Fruit fly (Drosophila melanogaster) whole organism, embryonic: ENCODE measurements around the gene Sbp2.

ENCODE experiments used
- Atf6 ChIP-seq: fragments of 200-800 bp; sonication (Bioruptor generic); IDR thresholded peaks from 2 replicates; pipeline ENCODE4 v1.3.6; 2022; ENCODE audit warnings: missing biosample characterization, missing genetic modification characterization
- Bgb ChIP-seq: fragments of 200-800 bp; sonication (Bioruptor generic); IDR thresholded peaks from 2 replicates; pipeline ENCODE4 v1.3.6; 2022; ENCODE audit warnings: missing biosample characterization, missing genetic modification characterization; ENCODE audit not compliant: partially characterized antibody
- CG10431 ChIP-seq: fragments of 200-800 bp; sonication (Bioruptor generic); optimal IDR thresholded peaks from 3 replicates; lab custom pipeline; 2018; ENCODE audit warnings: missing biosample characterization, mild to moderate bottlenecking, missing genetic modification characterization
- CG10565 ChIP-seq: fragments of 200-800 bp; sonication (Bioruptor generic); optimal IDR thresholded peaks from 3 replicates; lab custom pipeline; 2016; ENCODE audit warnings: missing biosample characterization, mild to moderate bottlenecking, missing genetic modification characterization
- CG11085 ChIP-seq: fragments of 200-800 bp; sonication (Bioruptor generic); IDR thresholded peaks from 2 replicates; pipeline ENCODE4 v1.3.6; 2022; ENCODE audit warnings: missing biosample characterization, missing genetic modification characterization
- CG12104 ChIP-seq: fragments of 200-800 bp; sonication (Bioruptor generic); optimal IDR thresholded peaks from 3 replicates; lab custom pipeline; 2016; ENCODE audit warnings: missing biosample characterization, missing genetic modification characterization
- CG12155 ChIP-seq: fragments of 200-800 bp; sonication (Bioruptor generic); optimal IDR thresholded peaks from 3 replicates; lab custom pipeline; 2016; ENCODE audit warnings: missing biosample characterization, missing genetic modification characterization
- CG14965 ChIP-seq: fragments of 200-800 bp; sonication (Bioruptor generic); optimal IDR thresholded peaks from 2 replicates; lab custom pipeline; 2016; ENCODE audit warnings: missing biosample characterization, missing genetic modification characterization, borderline replicate concordance
- CG1602 ChIP-seq: fragments of 200-800 bp; sonication (Bioruptor generic); optimal IDR thresholded peaks from 3 replicates; lab custom pipeline; 2016; ENCODE audit warnings: missing biosample characterization, missing genetic modification characterization
- CG16815 ChIP-seq: fragments of 200-800 bp; sonication (Bioruptor generic); optimal IDR thresholded peaks from 3 replicates; lab custom pipeline; 2017; ENCODE audit warnings: missing biosample characterization, mild to moderate bottlenecking, missing genetic modification characterization
- CG17186 ChIP-seq: fragments of 200-800 bp; sonication (Bioruptor generic); optimal IDR thresholded peaks from 3 replicates; lab custom pipeline; 2017; ENCODE audit warnings: missing biosample characterization, missing genetic modification reagents, missing genetic modification characterization
- CG18011 ChIP-seq: fragments of 200-800 bp; sonication (Bioruptor generic); optimal IDR thresholded peaks from 2 replicates; lab custom pipeline; 2017; ENCODE audit warnings: missing biosample characterization, missing genetic modification characterization, mild to moderate bottlenecking, moderate library complexity, missing genotype
- CG2199 ChIP-seq: fragments of 200-800 bp; sonication (Bioruptor generic); IDR thresholded peaks from 3 replicates; pipeline ENCODE4 v1.3.6; 2022; ENCODE audit warnings: missing biosample characterization, missing genetic modification characterization
- CG30403 ChIP-seq: fragments of 200-800 bp; sonication (Bioruptor generic); optimal IDR thresholded peaks from 3 replicates; lab custom pipeline; 2016; ENCODE audit warnings: missing biosample characterization, missing genetic modification characterization
- CG31224 ChIP-seq: fragments of 200-800 bp; sonication (Bioruptor generic); IDR thresholded peaks from 2 replicates; pipeline ENCODE4 v1.3.6; 2022; ENCODE audit warnings: missing biosample characterization, missing genetic modification characterization
- CG34376 ChIP-seq: fragments of 200-800 bp; sonication (Bioruptor generic); optimal IDR thresholded peaks from 2 replicates; lab custom pipeline; 2018; ENCODE audit warnings: missing biosample characterization, mild to moderate bottlenecking, missing genetic modification characterization
- CG3726 ChIP-seq: fragments of 200-800 bp; sonication (Bioruptor generic); IDR thresholded peaks from 3 replicates; pipeline ENCODE4, ENCODE4 v1.3.6; 2022; ENCODE audit warnings: missing biosample characterization, missing genetic modification characterization
- CG4730 ChIP-seq: fragments of 200-800 bp; sonication (Bioruptor generic); IDR thresholded peaks from 2 replicates; pipeline ENCODE4 v1.3.6; 2022; ENCODE audit warnings: missing biosample characterization, missing genetic modification characterization
- CG6254 ChIP-seq: fragments of 200-800 bp; sonication (Bioruptor generic); optimal IDR thresholded peaks from 3 replicates; lab custom pipeline; 2017; ENCODE audit warnings: mild to moderate bottlenecking, missing biosample characterization, missing genetic modification reagents, missing genetic modification characterization
- CG6683 ChIP-seq: fragments of 200-800 bp; sonication (Bioruptor generic); optimal IDR thresholded peaks from 2 replicates; lab custom pipeline; 2017; ENCODE audit warnings: missing biosample characterization, mild to moderate bottlenecking, missing genetic modification characterization, missing genetic modification reagents
- CG7786 ChIP-seq: fragments of 200-800 bp; sonication (Bioruptor generic); optimal IDR thresholded peaks from 2 replicates; lab custom pipeline; 2016; ENCODE audit warnings: missing biosample characterization, missing genetic modification characterization
- CG8944 ChIP-seq: fragments of 200-800 bp; sonication (Bioruptor generic); optimal IDR thresholded peaks from 3 replicates; lab custom pipeline; 2016; ENCODE audit warnings: missing biosample characterization, missing genetic modification characterization
- CkIIα-i1 ChIP-seq: fragments of 200-800 bp; sonication (Bioruptor generic); IDR thresholded peaks from 2 replicates; pipeline ENCODE4 v1.3.6; 2022; ENCODE audit warnings: missing biosample characterization, missing genetic modification characterization
- Dbx ChIP-seq: fragments of 200-800 bp; sonication (Bioruptor generic); IDR thresholded peaks from 3 replicates; pipeline ENCODE4 v1.3.6; 2022; ENCODE audit warnings: missing biosample characterization, missing genetic modification characterization
- ERR ChIP-seq: fragments of 200-800 bp; sonication (Bioruptor generic); optimal IDR thresholded peaks from 2 replicates; lab custom pipeline; 2016; ENCODE audit warnings: missing biosample characterization, missing genetic modification characterization
- GATAe ChIP-seq: fragments of 200-800 bp; sonication (Bioruptor generic); conservative IDR thresholded peaks from 2 replicates; pipeline ENCODE4 v1.3.6; 2022; ENCODE audit warnings: missing biosample characterization, missing genetic modification characterization
- Hr39 ChIP-seq: fragments of >200 bp; optimal IDR thresholded peaks from 2 replicates; lab custom pipeline; 2017
- Nf-YA ChIP-seq: fragments of 200-800 bp; sonication (Bioruptor generic); IDR thresholded peaks from 2 replicates; pipeline ENCODE4 v1.3.6; 2022; ENCODE audit warnings: missing biosample characterization, missing genetic modification characterization
- Ssrp ChIP-seq: fragments of 200-800 bp; sonication (Bioruptor generic); optimal IDR thresholded peaks from 2 replicates; lab custom pipeline; 2018; ENCODE audit warnings: missing biosample characterization, mild to moderate bottlenecking, missing genetic modification characterization, moderate library complexity
- TFAM ChIP-seq: fragments of 200-800 bp; sonication (Bioruptor generic); optimal IDR thresholded peaks from 2 replicates; lab custom pipeline; 2017; ENCODE audit warnings: missing biosample characterization, missing genetic modification characterization, inconsistent platforms
- Taf1 ChIP-seq: fragments of 200-800 bp; sonication (Bioruptor generic); IDR thresholded peaks from 2 replicates; pipeline ENCODE4 v1.3.6; 2022; ENCODE audit warnings: missing biosample characterization, missing genetic modification characterization
- Xrp1 ChIP-seq: fragments of 200-800 bp; sonication (Bioruptor generic); IDR thresholded peaks from 2 replicates; pipeline ENCODE4 v1.3.6; 2022; ENCODE audit warnings: missing biosample characterization, missing genetic modification characterization
- al ChIP-seq: fragments of 200-800 bp; sonication (Bioruptor generic); IDR thresholded peaks from 2 replicates; pipeline ENCODE4 v1.3.6; 2022; ENCODE audit warnings: missing biosample characterization, missing genetic modification characterization
- amos ChIP-seq: fragments of 200-800 bp; sonication (Bioruptor generic); IDR thresholded peaks from 2 replicates; pipeline ENCODE4 v1.3.6; 2022; ENCODE audit warnings: missing biosample characterization, missing genetic modification characterization; ENCODE audit not compliant: partially characterized antibody
- chinmo ChIP-seq: fragments of 200-800 bp; sonication (Bioruptor generic); IDR thresholded peaks from 4 replicates; pipeline ENCODE4 v1.3.6; 2022; ENCODE audit warnings: missing biosample characterization, missing genetic modification characterization; ENCODE audit not compliant: partially characterized antibody
- dati ChIP-seq: fragments of 200-800 bp; sonication (Bioruptor generic); IDR thresholded peaks from 2 replicates; pipeline ENCODE4 v1.3.6; 2022; ENCODE audit warnings: missing biosample characterization, missing genetic modification characterization
- dimm ChIP-seq: fragments of 200-800 bp; sonication (Bioruptor generic); IDR thresholded peaks from 2 replicates; pipeline ENCODE4 v1.3.6; 2022; ENCODE audit warnings: missing biosample characterization, missing genetic modification characterization
- gsb-n ChIP-seq: fragments of 200-800 bp; sonication (Bioruptor generic); optimal IDR thresholded peaks from 3 replicates; lab custom pipeline; 2018; ENCODE audit warnings: missing biosample characterization, mild to moderate bottlenecking, missing genetic modification characterization
- h ChIP-seq: fragments of >200 bp; optimal IDR thresholded peaks from 2 replicates; lab custom pipeline; 2017
- hb ChIP-seq: fragments of 200-800 bp; sonication (Bioruptor generic); IDR thresholded peaks from 3 replicates; pipeline ENCODE4 v1.3.6; 2022; ENCODE audit warnings: missing biosample characterization, missing genetic modification characterization; ENCODE audit not compliant: partially characterized antibody
- ind ChIP-seq: fragments of 200-800 bp; sonication (Bioruptor generic); optimal IDR thresholded peaks from 3 replicates; lab custom pipeline; 2016; ENCODE audit warnings: missing biosample characterization, missing genetic modification characterization
- luna ChIP-seq: fragments of 200-800 bp; sonication (Bioruptor generic); optimal IDR thresholded peaks from 2 replicates; lab custom pipeline; 2016; ENCODE audit warnings: missing biosample characterization, missing genetic modification characterization
- maf-S ChIP-seq: fragments of 200-800 bp; sonication (Bioruptor generic); optimal IDR thresholded peaks from 2 replicates; lab custom pipeline; 2016; ENCODE audit warnings: missing biosample characterization, missing genetic modification characterization
- onecut ChIP-seq: fragments of 200-800 bp; sonication (Bioruptor generic); IDR thresholded peaks from 2 replicates; pipeline ENCODE4 v1.3.6; 2022; ENCODE audit warnings: missing biosample characterization, missing genetic modification characterization
- peb ChIP-seq: fragments of 200-800 bp; sonication (Bioruptor generic); IDR thresholded peaks from 2 replicates; pipeline ENCODE4 v1.3.6; 2022; ENCODE audit warnings: missing biosample characterization, missing genetic modification characterization
- ranshi ChIP-seq: fragments of 200-800 bp; sonication (Bioruptor generic); IDR thresholded peaks from 2 replicates; pipeline ENCODE4 v1.3.6; 2022; ENCODE audit warnings: missing biosample characterization, missing genetic modification characterization
- row ChIP-seq: fragments of 200-800 bp; sonication (Bioruptor generic); IDR thresholded peaks from 3 replicates; pipeline ENCODE4 v1.3.6; 2022; ENCODE audit warnings: missing biosample characterization, missing genetic modification characterization
- scrt ChIP-seq: fragments of 200-800 bp; sonication (Bioruptor generic); optimal IDR thresholded peaks from 2 replicates; lab custom pipeline; 2018; ENCODE audit warnings: missing biosample characterization, mild to moderate bottlenecking, missing genetic modification characterization, moderate library complexity
- sens ChIP-seq: fragments of 200-800 bp; sonication (Bioruptor generic); peaks from one replicate; lab custom pipeline; 2016; ENCODE audit warnings: missing biosample characterization, missing genetic modification characterization
- sisA ChIP-seq: fragments of 200-800 bp; sonication (Bioruptor generic); IDR thresholded peaks from 2 replicates; pipeline ENCODE4 v1.3.6; 2022; ENCODE audit warnings: missing biosample characterization, missing genetic modification characterization
- slp2 ChIP-seq: fragments of 200-800 bp; sonication (Bioruptor generic); optimal IDR thresholded peaks from 2 replicates; lab custom pipeline; 2016; ENCODE audit warnings: missing biosample characterization, missing genetic modification characterization
- sqz ChIP-seq: fragments of 200-800 bp; sonication (Bioruptor generic); optimal IDR thresholded peaks from 3 replicates; lab custom pipeline; 2018; ENCODE audit warnings: missing biosample characterization, mild to moderate bottlenecking, missing genetic modification characterization
- tio ChIP-seq: fragments of 200-800 bp; sonication (Bioruptor generic); optimal IDR thresholded peaks from 2 replicates; lab custom pipeline; 2017; ENCODE audit warnings: missing biosample characterization, missing genetic modification characterization, inconsistent platforms
- z ChIP-seq: fragments of 200-800 bp; sonication (Bioruptor generic); IDR thresholded peaks from 3 replicates; pipeline ENCODE4 v1.3.6; 2022; ENCODE audit warnings: missing biosample characterization, missing genetic modification characterization

The Sbp2 gene

dm6 chr3L:8338921-8339320, 35.0 kb downstream of the Sbp2 start, which contains the start of gene Pex2 (continued):
- TF ChIP-seq CG17186 (GFP tag; lab: Kevin White, UChicago) (no peak), dimm (no peak), Hr39 (no peak), maf-S (GFP tag; lab: Kevin White, UChicago) (no peak), row (GFP tag; lab: Robert Waterston, UW) (no peak), CG14965 (GFP tag; lab: Kevin White, UChicago) (no peak), Dbx (GFP tag; lab: Robert Waterston, UW) (no peak), sens (GFP tag; lab: Kevin White, UChicago) (peak; percentile 78), slp2 (GFP tag; lab: Kevin White, UChicago) (no peak), tio (GFP tag; lab: Kevin White, UChicago) (no peak), CG6254 (GFP tag; lab: Kevin White, UChicago) (no peak), Ssrp (no peak), CG30403 (no peak), al (no peak), CG11085 (GFP tag; lab: Robert Waterston, UW) (no peak), gsb-n (tag; lab: Kevin White, UChicago) (no peak), ranshi (no peak), Taf1 (GFP tag; lab: Robert Waterston, UW) (no peak), CG8944 (GFP tag; lab: Kevin White, UChicago) (no peak), CG6683 (GFP tag; lab: Kevin White, UChicago) (no peak), CG2199 (GFP tag; lab: Robert Waterston, UW) (no peak), TFAM (GFP tag; lab: Kevin White, UChicago) (no peak), luna (GFP tag; lab: Kevin White, UChicago) (no peak), z (no peak), CG12155 (peak; percentile 48), dati (GFP tag; lab: Robert Waterston, UW) (no peak), CG4730 (no peak), CG10431 (GFP tag; lab: Kevin White, UChicago) (no peak), CG1602 (GFP tag; lab: Kevin White, UChicago) (no peak), ERR (no peak), sqz (GFP tag; lab: Kevin White, UChicago) (no peak), CG34376 (GFP tag; lab: Kevin White, UChicago) (peak; percentile 58), CG12104 (GFP tag; lab: Kevin White, UChicago) (no peak), ind (no peak), Bgb (GFP tag; lab: Robert Waterston, UW) (peak; percentile 28; the same call in 1 of the 2 replicates), onecut (GFP tag; lab: Robert Waterston, UW) (no peak), amos (no peak; the same call in 1 of the 2 replicates), CG18011 (GFP tag; lab: Kevin White, UChicago) (no peak), peb (GFP tag; lab: Robert Waterston, UW) (no peak), CG16815 (GFP tag; lab: Kevin White, UChicago) (no peak), CkIIα-i1 (GFP tag; lab: Robert Waterston, UW) (no peak), CG3726 (GFP tag; lab: Robert Waterston, UW) (no peak), h (lab: Kevin White, UChicago) (no peak), GATAe (peak; percentile 63), Nf-YA (GFP tag; lab: Robert Waterston, UW) (no peak), CG7786 (GFP tag; lab: Kevin White, UChicago) (no peak), Xrp1 (no peak), Atf6 (no peak), CG31224 (GFP tag; lab: Robert Waterston, UW) (no peak), scrt (GFP tag; lab: Kevin White, UChicago) (no peak), sisA (GFP tag; lab: Robert Waterston, UW) (no peak), CG10565 (GFP tag; lab: Kevin White, UChicago) (no peak), chinmo (GFP tag; lab: Robert Waterston, UW) (no peak), hb (no peak)
